Worm (Caenorhabditis elegans) whole organism, dauer: ENCODE data around the gene F59F5.7.

Experiments
- unc-62 ChIP-seq: sonication (generic microtip); optimal IDR thresholded peaks from 2 replicates; lab custom pipeline; 2017; ENCODE audit warnings: missing biosample characterization, missing genetic modification reagents, missing genetic modification characterization

F59F5.7 gene

DNA sequence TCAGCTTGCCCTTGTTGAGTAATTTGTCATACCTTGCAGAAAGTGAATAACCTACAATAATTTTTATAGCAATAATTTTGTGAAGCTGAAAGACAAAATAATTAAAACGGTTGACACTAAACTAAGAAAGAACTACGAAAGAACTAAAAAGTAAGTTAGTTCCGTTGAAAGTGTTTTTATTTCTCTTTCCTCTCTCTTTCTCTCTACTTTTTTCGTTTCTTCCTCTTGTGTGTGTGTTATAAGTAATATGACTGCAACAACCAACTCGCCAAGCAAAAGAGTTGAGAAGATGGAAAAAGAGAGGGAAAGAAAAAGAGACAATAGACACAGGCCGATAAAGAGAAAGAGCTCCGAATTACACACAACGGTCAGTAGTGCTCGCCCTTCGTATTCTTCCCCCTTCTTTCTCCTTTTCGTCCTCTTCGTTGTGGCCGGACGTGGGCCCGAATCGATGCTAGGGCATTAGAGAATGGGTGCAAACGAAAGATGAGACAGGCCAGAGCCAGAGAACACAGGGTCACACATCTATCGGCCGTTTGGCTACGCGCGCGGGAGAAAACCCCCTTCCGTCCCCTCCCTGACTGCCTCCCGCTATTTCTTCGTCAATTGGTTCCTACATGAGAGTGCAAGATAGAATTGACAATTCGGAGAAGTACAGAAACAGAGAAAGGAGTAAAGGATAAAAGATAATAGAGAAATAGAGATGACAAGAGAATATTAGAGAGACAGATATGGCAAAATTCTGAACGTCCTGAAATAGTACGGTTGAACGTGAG lies 3.9 kb upstream of the F59F5.7 start, which contains the start of gene syd-2:
TSS of gene syd-2 (minus strand) at position 51 of the 776 bp plus-strand sequence.
- no peak for TF ChIP-seq unc-62 (GFP tag; lab: Kevin White, UChicago)

DNA sequence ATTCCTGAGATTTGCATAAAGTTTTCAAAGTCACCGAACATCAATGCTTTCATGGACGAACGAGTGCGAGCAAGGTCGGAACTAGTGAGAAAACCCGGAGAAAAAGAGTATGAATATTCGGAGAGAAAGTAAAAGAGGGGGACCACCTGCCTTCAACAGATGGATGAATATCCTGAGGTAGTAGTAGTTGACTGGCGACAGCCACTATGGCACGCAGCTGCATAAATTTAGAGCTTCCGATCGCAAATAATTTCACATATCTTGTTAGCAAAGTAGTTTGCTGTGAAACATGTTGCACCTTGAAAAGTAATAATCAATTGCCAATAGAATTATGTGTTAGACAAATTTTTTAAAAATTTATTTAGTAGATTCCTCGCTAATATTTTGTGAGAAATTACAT lies 2.5 kb upstream of the F59F5.7 start:
- TF ChIP-seq unc-62 (GFP tag; lab: Kevin White, UChicago) = no peak

DNA sequence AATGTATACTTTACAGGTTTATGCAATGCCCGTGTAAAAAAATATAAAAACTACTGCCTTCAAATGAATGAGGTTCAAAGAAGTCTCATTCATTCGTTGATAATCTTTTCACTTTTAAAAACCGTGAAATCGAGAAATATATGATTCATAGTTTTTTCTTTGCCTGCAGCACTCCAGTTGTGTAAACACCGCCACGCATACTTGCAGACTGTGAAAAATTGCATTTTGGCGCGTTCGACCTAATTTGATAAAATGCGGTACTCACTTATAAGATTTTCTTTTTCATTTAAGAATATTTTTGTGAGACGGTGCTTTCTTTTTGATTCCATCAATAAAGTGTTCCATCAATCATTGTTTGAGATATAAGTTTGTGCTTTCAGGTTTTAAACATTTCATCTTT lies 7.5 kb downstream of the F59F5.7 start:
- no peak for TF ChIP-seq unc-62 (GFP tag; lab: Kevin White, UChicago)

DNA sequence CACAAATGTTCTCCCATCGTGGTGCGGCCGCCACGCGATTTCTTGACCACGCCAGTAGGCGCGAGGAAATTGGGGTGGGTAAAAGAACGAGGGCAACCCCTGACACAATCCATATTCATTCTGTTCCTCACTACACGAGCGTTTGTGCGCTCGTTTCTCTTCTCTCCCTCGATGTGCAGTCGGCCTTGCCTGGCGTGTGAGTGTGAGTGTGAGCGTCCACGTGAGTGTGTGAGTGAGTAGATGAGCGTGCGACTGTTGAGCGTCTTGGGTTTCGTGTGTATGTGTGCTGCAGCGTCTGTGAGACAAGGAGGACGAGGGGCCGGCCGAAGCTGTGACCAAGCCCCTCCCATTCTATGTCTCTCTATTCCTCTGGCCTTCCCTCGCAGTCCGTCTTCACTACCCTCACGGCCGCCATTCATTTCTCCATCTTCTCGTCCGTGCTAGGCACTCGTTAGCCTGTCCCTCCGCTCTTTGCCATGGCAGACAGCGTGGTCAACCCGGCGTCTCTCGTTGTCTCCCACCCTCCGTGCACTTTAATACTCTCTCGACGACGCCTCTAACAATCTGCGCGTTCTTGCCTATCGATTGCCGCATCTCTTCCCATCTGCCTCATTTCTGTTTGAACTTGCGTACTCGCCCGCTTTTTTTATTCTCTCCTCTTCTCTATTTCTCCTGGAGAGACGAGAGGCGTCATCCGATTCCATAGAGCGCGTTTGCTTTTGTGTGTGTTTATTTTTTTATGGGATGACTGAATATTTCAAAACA lies 9.3 kb downstream of the F59F5.7 start:
- peak; percentile 41 for TF ChIP-seq unc-62 (GFP tag; lab: Kevin White, UChicago)

DNA sequence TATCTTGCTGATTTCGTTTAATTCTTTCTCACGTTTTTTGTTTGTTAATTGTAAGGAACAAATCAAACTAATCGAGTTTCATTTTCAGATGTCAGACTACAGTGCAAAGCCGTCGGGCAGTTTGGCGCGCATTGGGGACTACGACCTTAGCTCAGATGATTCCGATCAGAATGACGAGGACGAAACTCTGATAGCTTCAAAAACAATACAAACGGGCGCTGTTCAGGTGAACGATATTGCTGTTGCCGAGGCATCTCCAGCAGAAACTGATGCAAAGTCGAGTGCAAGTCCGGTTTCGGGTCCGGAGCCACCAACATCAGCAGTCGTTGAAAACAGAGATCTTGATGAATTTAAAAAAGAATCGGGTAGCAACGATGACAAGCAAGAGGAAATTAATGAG lies 9.9 kb downstream of the F59F5.7 start, which contains the start of gene bet-2:
TSS of gene bet-2 (plus strand) at position 89 of the 400 bp plus-strand sequence.
- no peak for TF ChIP-seq unc-62 (GFP tag; lab: Kevin White, UChicago)

DNA sequence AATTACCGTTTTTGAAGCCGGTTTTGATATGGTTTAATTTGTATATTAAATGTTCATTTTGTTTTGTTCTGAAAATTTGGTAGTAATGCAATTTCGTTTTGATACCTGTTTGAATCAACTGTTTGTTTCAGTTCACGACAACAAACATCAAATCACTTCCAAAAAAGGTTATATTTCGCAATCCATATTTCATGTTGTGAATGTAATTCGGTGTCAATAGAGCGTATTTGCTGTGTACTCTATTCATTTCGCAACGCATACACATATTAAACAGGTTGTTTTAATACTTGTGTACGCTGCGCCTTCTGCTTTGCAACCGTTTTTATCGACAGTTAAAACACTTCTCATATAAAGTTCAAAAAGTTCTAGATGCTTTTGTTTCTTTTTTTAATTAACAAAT lies 17.1 kb downstream of the F59F5.7 start:
- no peak for TF ChIP-seq unc-62 (GFP tag; lab: Kevin White, UChicago)

DNA sequence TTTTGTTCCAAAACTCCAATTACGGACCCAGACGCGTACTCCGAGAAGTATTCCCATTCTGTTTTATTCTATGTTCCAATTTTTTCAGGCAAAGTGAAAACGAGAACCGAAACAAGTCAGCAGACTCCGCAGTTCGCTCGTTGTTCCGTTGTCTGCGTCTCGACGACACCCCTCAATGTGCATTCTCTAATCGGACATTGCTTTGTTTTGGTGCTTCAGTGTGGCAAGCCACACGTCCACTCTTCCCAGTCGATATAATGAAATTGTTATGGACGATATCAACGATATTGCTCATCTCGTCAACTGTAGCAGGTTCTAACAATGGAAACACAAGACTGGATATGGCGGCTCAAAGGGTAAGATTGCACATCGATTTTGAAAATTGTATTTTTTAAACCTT lies 17.6 kb downstream of the F59F5.7 start, which contains the start of gene nhx-5:
TSS of gene nhx-5 (plus strand) at position 82 of the 400 bp plus-strand sequence.
- no peak for TF ChIP-seq unc-62 (GFP tag; lab: Kevin White, UChicago)

DNA sequence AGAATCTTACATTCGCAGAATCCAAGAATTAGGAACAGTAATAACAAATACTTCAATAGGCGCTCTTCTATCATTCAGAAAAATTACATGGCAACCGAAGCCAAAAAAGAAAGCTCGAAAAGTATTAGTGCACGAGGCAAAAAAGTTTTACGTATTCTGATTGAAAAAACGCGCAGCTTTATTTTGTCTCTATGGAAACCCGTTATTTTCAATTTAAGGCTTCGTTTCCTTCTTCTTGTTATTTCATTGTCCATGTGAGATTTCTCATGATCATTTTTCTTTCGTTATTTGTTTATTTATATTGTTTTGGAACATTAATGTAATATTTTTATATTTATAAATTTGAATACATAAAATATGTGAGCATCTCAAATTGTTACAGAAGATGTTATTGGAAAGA lies 30.2 kb downstream of the F59F5.7 start, which contains the start of gene F57C7.4:
TSS of gene F57C7.4 (minus strand) at position 101 of the 400 bp plus-strand sequence.
- no peak for TF ChIP-seq unc-62 (GFP tag; lab: Kevin White, UChicago)

DNA sequence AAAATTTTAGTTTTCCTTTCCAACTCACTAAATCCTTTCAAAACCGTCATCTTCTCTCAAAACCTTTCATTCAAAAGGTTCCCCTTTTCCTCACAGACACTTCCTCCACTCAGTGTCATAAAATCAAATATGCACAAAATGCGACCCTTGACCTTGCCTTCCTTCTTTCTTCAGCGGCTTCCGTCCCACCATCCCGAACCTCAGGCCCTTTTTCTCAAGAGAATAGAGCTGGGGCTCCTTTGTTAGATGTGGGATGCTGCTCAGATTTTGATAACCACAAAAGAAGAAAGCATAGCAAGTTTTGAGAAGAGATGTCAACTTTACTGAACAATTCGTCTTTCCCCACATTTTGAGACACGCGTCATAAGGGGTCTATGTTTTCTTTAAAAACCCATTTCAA lies 31.5 kb downstream of the F59F5.7 start:
- no peak for TF ChIP-seq unc-62 (GFP tag; lab: Kevin White, UChicago)

DNA sequence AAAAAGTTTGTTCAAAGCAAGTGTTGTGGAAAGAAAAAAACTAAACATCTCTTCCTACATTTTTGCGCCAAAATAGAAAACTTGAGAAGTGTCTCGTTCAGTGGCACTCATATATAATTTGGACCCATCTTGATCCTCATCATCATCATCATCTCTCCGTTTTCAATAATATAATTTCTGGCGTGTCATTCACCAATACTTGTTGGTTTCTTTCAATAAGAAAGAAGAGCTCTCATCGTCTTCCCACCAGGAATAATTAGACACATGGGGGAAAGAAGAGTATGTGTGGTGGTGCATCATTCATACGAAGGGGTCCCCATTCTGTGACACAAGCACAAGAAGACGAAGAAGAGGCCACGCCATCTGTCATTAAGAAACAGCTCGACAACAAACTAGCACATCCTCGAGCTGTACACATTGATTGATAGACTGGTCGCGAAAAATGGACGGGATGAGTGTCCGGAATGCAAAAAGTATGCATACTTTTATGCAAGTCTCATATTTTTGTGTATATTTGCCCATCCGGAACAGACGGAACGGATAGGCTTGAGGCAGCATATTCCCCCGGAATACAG lies 32.0 kb downstream of the F59F5.7 start:
- no peak for TF ChIP-seq unc-62 (GFP tag; lab: Kevin White, UChicago)

DNA sequence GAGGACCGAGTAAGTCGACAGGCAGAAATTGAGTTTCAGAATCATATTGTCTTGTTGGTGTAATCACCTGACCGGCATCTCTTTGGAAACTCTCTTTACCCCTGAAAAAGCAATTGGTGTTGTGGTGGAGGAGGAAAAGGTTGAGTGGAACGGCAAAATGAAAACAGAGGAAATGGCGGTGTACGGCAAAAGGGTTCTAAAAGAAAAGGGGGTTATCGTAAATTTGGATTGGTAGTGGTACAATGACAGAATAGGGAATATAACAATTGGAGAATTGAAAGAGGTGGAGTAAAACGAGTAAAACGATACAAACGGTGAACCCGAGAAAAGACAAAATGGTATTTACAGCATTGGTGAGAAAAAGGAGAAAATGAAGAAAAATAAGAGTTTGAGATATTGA lies 33.9 kb downstream of the F59F5.7 start, which contains the start of gene sdn-1:
TSS of gene sdn-1 (minus strand) at position 101 of the 400 bp plus-strand sequence.
- TF ChIP-seq unc-62 (GFP tag; lab: Kevin White, UChicago) = no peak

DNA sequence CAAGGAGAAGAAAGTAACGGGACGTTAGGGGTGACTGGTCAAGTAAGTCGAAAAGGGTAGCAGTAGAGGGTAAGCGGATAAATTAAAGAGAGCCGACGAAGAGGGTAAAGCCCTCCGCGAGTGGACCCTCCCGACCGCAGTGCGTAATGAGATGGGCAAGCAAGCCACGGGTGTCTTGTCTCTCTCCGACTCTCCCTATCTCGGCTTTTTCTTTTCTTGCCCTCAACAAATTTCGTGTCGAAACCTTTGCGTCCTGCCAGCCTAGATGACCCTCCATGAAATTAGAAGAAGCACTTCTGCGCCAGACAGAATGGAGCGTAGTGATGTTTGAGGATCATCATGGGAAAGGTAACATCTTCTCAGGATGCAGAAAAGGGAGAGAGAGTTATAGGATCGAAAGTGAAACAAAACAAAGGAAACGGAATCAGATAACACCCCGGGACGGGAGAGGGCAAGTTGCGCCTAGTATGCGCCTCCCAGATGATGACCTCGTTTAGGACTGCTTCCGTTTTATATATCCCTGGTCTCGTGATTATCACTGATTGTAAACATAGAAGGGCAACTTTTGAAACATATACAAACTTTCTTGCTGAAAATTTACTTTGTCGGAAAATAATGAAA lies 34.6 kb downstream of the F59F5.7 start:
- TF ChIP-seq unc-62 (GFP tag; lab: Kevin White, UChicago) = no peak

DNA sequence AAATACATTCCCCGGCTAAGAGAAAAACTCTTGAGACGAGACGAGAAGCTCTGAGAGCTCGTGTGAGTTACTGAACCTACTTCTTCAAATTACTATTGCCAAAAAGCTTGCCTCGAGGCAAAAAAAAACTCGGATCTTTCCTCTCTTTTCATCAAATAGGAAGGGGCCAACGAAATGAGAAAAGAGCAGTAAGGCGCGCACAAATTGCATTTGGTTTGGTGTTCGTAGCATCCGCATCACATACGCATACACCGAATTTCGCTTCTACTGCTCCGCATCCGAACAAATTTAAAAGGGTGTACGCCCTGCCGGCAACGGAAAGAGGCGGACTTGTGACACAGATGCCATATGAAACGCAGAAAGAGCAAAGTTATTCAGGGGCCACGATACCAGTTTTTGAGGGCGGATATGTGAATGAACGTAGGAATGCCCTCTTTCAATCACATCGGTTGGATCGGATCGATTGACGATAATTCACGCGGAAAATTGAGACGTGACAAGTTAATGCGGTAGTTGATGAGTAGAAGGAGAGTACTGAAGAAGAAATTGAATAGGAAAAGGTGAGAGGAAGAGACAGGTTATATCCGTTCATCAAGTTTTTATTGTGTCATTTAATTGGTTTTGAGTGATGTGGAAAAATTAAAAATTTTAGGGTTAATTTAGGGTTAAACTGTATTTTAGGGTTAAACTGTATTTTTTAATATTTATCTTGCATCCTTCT lies 35.6 kb downstream of the F59F5.7 start:
- no peak for TF ChIP-seq unc-62 (GFP tag; lab: Kevin White, UChicago)

DNA sequence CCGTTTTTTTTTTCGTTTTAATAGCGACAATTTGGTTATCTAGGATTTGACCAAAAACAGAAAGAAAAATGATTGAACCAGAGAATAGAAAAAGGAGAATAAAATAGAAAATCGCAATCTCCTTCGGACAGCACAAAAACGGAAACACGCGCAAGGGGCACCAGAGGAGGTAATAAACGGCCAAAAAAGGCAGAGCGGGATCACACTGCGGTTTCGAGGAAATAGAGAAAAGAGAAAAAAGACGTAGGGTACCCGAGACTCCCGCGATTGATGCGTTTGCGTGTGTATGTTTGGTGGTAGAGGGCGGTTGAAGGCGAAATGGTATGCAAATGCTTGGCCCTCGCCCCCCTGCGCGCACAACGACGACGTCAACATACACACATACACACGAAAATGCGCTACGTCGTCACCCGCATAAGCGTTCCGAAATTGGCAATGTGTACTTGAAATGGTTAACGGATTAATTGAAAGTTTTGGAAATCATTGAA lies 37.2 kb downstream of the F59F5.7 start:
- TF ChIP-seq unc-62 (GFP tag; lab: Kevin White, UChicago) = no peak
